Worm (Caenorhabditis elegans) whole organism, midembryonic: Measurements from ENCODE around the gene cab-1.
A peak's percentile ranks its signal among the peaks of the same experiment; 100 is the strongest.

Experiments used
- T22C8.4 ChIP-seq: fragments of 200-800 bp; sonication (Bioruptor generic); IDR thresholded peaks from 2 replicates; pipeline ENCODE4 v1.3.6; 2022; ENCODE audit warnings: missing genetic modification characterization, missing compliant biosample characterization
- cog-1 ChIP-seq: sonication (generic microtip); optimal IDR thresholded peaks from 2 replicates; lab custom pipeline; 2016; ENCODE audit warnings: missing genetic modification characterization, missing compliant biosample characterization
- flt-1 ChIP-seq: fragments of 200-800 bp; sonication (Bioruptor generic); IDR thresholded peaks from 2 replicates; pipeline ENCODE4 v1.3.6; 2022; ENCODE audit warnings: missing genetic modification characterization, missing compliant biosample characterization
- klf-2 ChIP-seq: fragments of 200-800 bp; sonication (Bioruptor generic); conservative IDR thresholded peaks from 2 replicates; pipeline ENCODE4 v1.3.6; 2022; ENCODE audit warnings: missing genetic modification reagents, missing genetic modification characterization, missing compliant biosample characterization
- med-1 ChIP-seq: sonication (generic microtip); optimal IDR thresholded peaks from 2 replicates; lab custom pipeline; 2017; ENCODE audit warnings: missing genetic modification characterization, mild to moderate bottlenecking, missing compliant biosample characterization, antibody characterized with exemption, missing genetic modification reagents; ENCODE audit not compliant: insufficient read depth
- ref-1 ChIP-seq: fragments of 200-800 bp; sonication (Bioruptor generic); conservative IDR thresholded peaks from 2 replicates; pipeline ENCODE4 v1.3.6; 2022; ENCODE audit warnings: missing genetic modification reagents, missing genetic modification characterization, missing compliant biosample characterization
- tab-1 ChIP-seq: fragments of 200-800 bp; sonication (Bioruptor generic); IDR thresholded peaks from 2 replicates; pipeline ENCODE4 v1.3.6; 2022; ENCODE audit warnings: missing genetic modification characterization, missing compliant biosample characterization
- ztf-23 ChIP-seq: fragments of 200-800 bp; sonication (Bioruptor generic); IDR thresholded peaks from 2 replicates; pipeline ENCODE4 v1.3.6; 2022; ENCODE audit warnings: missing genetic modification reagents, missing genetic modification characterization, missing compliant biosample characterization
- ztf-29 ChIP-seq: fragments of 200-800 bp; sonication (Bioruptor generic); IDR thresholded peaks from 2 replicates; pipeline ENCODE4 v1.3.6; 2022; ENCODE audit warnings: missing genetic modification reagents, missing genetic modification characterization, missing compliant biosample characterization

cab-1 gene

ce11 chrX:12164047-12164446 is 48.7 kb downstream of the cab-1 start:
- no peak for TF ChIP-seq ztf-23
- TF ChIP-seq T22C8.4, result no peak
- no peak for TF ChIP-seq ref-1 (GFP tag; lab: Robert Waterston, UW)
- no peak for TF ChIP-seq klf-2
- TF ChIP-seq med-1, result no peak
- no peak for TF ChIP-seq flt-1 (GFP tag; lab: Robert Waterston, UW)
- TF ChIP-seq tab-1 (GFP tag; lab: Robert Waterston, UW), result no peak
- TF ChIP-seq ztf-29 (GFP tag; lab: Robert Waterston, UW), result no peak

- TF ChIP-seq T22C8.4, result no peak
These were observed 50.0 kb downstream of the cab-1 start for ce11 chrX:12162659-12163058.

- TF ChIP-seq ref-1 (GFP tag; lab: Robert Waterston, UW) (no peak), cog-1 (no peak), tab-1 (GFP tag; lab: Robert Waterston, UW) (no peak), flt-1 (GFP tag; lab: Robert Waterston, UW) (no peak)
These were observed 52.6 kb downstream of the cab-1 start, which contains the start of gene F57G12.2 for ce11 chrX:12160002-12160690. Gene F57G12.2, minus strand, starts transcription at chrX:12160052.

ce11 chrX:12158641-12159040 is 54.1 kb downstream of the cab-1 start:
- TF ChIP-seq cog-1 (peak; percentile 0), ztf-23 (no peak)

ce11 chrX:12154055-12154898 is 58.4 kb downstream of the cab-1 start, which contains the start of gene mfsd-11:
Gene mfsd-11, minus strand, starts transcription at chrX:12154105.
- TF ChIP-seq cog-1, result no peak
- no peak for TF ChIP-seq tab-1 (GFP tag; lab: Robert Waterston, UW)
